Worm (Caenorhabditis elegans): Measurements from ENCODE around the gene vha-20.

Gene vha-20

ce11 chrX:14173850-14174249 is 9.5 kb upstream of the vha-20 start, which contains the start of gene idhb-1:
TSS of gene idhb-1 (minus strand) at chrX:14174063.
- peak; percentile 8 for TF ChIP-seq R02D3.7 (tag; optimal IDR thresholded peaks at IDR 0.05)
- no peak for TF ChIP-seq aly-2 (tag; optimal IDR thresholded peaks at IDR 0.05)
- TF ChIP-seq fkh-10 (GFP tag; optimal IDR thresholded peaks at IDR 0.05), result peak; percentile 8
- TF ChIP-seq nhr-23 (tag; optimal IDR thresholded peaks at IDR 0.05), result peak; percentile 34
- TF ChIP-seq nhr-77 (tag; optimal IDR thresholded peaks at IDR 0.05), result no peak
- TF ChIP-seq ama-1 (optimal IDR thresholded peaks at IDR 0.05), result peak; percentile 11
- TF ChIP-seq fos-1 (tag; optimal IDR thresholded peaks at IDR 0.05), result no peak
- TF ChIP-seq tbx-2 (tag; optimal IDR thresholded peaks at IDR 0.05), result peak; percentile 21
- TF ChIP-seq ztf-4 (tag; optimal IDR thresholded peaks at IDR 0.05), result no peak
- TF ChIP-seq nhr-76 (tag; optimal IDR thresholded peaks at IDR 0.05), result no peak
- TF ChIP-seq mml-1 (tag; optimal IDR thresholded peaks at IDR 0.05), result no peak
- peak; percentile 11 for TF ChIP-seq egl-5 (tag; optimal IDR thresholded peaks at IDR 0.05)
- TF ChIP-seq lin-15B (tag; optimal IDR thresholded peaks at IDR 0.05), result peak; percentile 80
- no peak for TF ChIP-seq nhr-237 (tag; optimal IDR thresholded peaks at IDR 0.05)
- TF ChIP-seq lin-39 (tag; optimal IDR thresholded peaks at IDR 0.05), result peak; percentile 85
- TF ChIP-seq ceh-82 (tag; optimal IDR thresholded peaks at IDR 0.05), result no peak
- no peak for TF ChIP-seq ceh-16 (tag; optimal IDR thresholded peaks at IDR 0.05)
- no peak for TF ChIP-seq skn-1 (tag; optimal IDR thresholded peaks at IDR 0.05)
- TF ChIP-seq nhr-67 (tag; optimal IDR thresholded peaks at IDR 0.05), result no peak
- no peak for TF ChIP-seq fkh-2 (tag; optimal IDR thresholded peaks at IDR 0.05)
- TF ChIP-seq jun-1 (tag; optimal IDR thresholded peaks at IDR 0.05), result peak; percentile 50
- no peak for TF ChIP-seq nhr-12 (tag; optimal IDR thresholded peaks at IDR 0.05)
- peak; percentile 53 for TF ChIP-seq hmg-11 (tag; optimal IDR thresholded peaks at IDR 0.05)
- no peak for TF ChIP-seq sea-2 (GFP tag; optimal IDR thresholded peaks at IDR 0.05)
- peak; percentile 55 for TF ChIP-seq snpc-4 (tag; optimal IDR thresholded peaks at IDR 0.05)
- no peak for TF ChIP-seq mdl-1 (tag; optimal IDR thresholded peaks at IDR 0.05)
- no peak for TF ChIP-seq daf-12 (tag; optimal IDR thresholded peaks at IDR 0.05)
- peak; percentile 38 for TF ChIP-seq elt-2 (tag; optimal IDR thresholded peaks at IDR 0.05)
- peak; percentile 88 for TF ChIP-seq ceh-28 (tag; optimal IDR thresholded peaks at IDR 0.05)
- TF ChIP-seq nfya-1 (tag; optimal IDR thresholded peaks at IDR 0.05; ENCODE audit: insufficient read depth), result peak; percentile 80
- peak; percentile 78 for TF ChIP-seq nhr-25 (tag; optimal IDR thresholded peaks at IDR 0.05)
- TF ChIP-seq ceh-9 (tag; optimal IDR thresholded peaks at IDR 0.05), result no peak
- no peak for TF ChIP-seq ZK546.5 (tag; optimal IDR thresholded peaks at IDR 0.05)
- TF ChIP-seq nhr-11 (tag; optimal IDR thresholded peaks at IDR 0.05), result no peak
- TF ChIP-seq eor-1 (tag; optimal IDR thresholded peaks at IDR 0.05), result no peak
- no peak for TF ChIP-seq elt-3 (tag; optimal IDR thresholded peaks at IDR 0.05)
- peak; percentile 9 for TF ChIP-seq pqm-1 (tag; optimal IDR thresholded peaks at IDR 0.05)
- TF ChIP-seq pha-4 (tag; optimal IDR thresholded peaks at IDR 0.05), result peak; percentile 82
- no peak for TF ChIP-seq ztf-11 (tag; optimal IDR thresholded peaks at IDR 0.05)
- no peak for TF ChIP-seq unc-39 (tag; optimal IDR thresholded peaks at IDR 0.05)

ce11 chrX:14169569-14170031 is 5.3 kb upstream of the vha-20 start, which contains the start of gene sym-4:
TSS of gene sym-4 (minus strand) at chrX:14169619.
- TF ChIP-seq pha-4 (tag; optimal IDR thresholded peaks at IDR 0.05) (peak; percentile 95), unc-39 (tag; optimal IDR thresholded peaks at IDR 0.05) (no peak), nhr-12 (tag; optimal IDR thresholded peaks at IDR 0.05) (no peak), nhr-23 (tag; optimal IDR thresholded peaks at IDR 0.05) (peak; percentile 93), fkh-10 (GFP tag; optimal IDR thresholded peaks at IDR 0.05) (peak; percentile 61), mdl-1 (tag; optimal IDR thresholded peaks at IDR 0.05) (peak; percentile 67), fkh-2 (tag; optimal IDR thresholded peaks at IDR 0.05) (no peak), ZK546.5 (tag; optimal IDR thresholded peaks at IDR 0.05) (no peak), R02D3.7 (tag; optimal IDR thresholded peaks at IDR 0.05) (peak; percentile 69), ztf-11 (tag; optimal IDR thresholded peaks at IDR 0.05) (no peak), ztf-4 (tag; optimal IDR thresholded peaks at IDR 0.05) (peak; percentile 29), ama-1 (optimal IDR thresholded peaks at IDR 0.05) (peak; percentile 69), nhr-28 (tag; optimal IDR thresholded peaks at IDR 0.05) (no peak), nhr-67 (tag; optimal IDR thresholded peaks at IDR 0.05) (no peak), skn-1 (tag; optimal IDR thresholded peaks at IDR 0.05) (peak; percentile 42), nfya-1 (tag; optimal IDR thresholded peaks at IDR 0.05; ENCODE audit: insufficient read depth) (peak; percentile 91), daf-12 (tag; optimal IDR thresholded peaks at IDR 0.05) (no peak), snpc-4 (tag; optimal IDR thresholded peaks at IDR 0.05) (peak; percentile 90), lin-39 (tag; optimal IDR thresholded peaks at IDR 0.05) (peak; percentile 90), lsy-12 (tag; optimal IDR thresholded peaks at IDR 0.05) (peak; percentile 80), jun-1 (tag; optimal IDR thresholded peaks at IDR 0.05) (peak; percentile 90), nhr-77 (tag; optimal IDR thresholded peaks at IDR 0.05) (peak; percentile 41), sea-2 (GFP tag; optimal IDR thresholded peaks at IDR 0.05) (no peak), ceh-9 (tag; optimal IDR thresholded peaks at IDR 0.05) (no peak), hmg-11 (tag; optimal IDR thresholded peaks at IDR 0.05) (peak; percentile 96), egl-27 (tag; optimal IDR thresholded peaks at IDR 0.05) (peak; percentile 50), unc-62 (GFP tag; optimal IDR thresholded peaks at IDR 0.05) (peak; percentile 58), elt-3 (tag; optimal IDR thresholded peaks at IDR 0.05) (peak in 2 of 3 experiments; percentile 47 to 85), ceh-82 (tag; optimal IDR thresholded peaks at IDR 0.05) (peak; percentile 44), fos-1 (tag; optimal IDR thresholded peaks at IDR 0.05) (peak; percentile 63), mml-1 (tag; optimal IDR thresholded peaks at IDR 0.05) (no peak), nhr-25 (tag; optimal IDR thresholded peaks at IDR 0.05) (peak; percentile 97), zag-1 (tag; optimal IDR thresholded peaks at IDR 0.05) (no peak), nhr-43 (tag; optimal IDR thresholded peaks at IDR 0.05; ENCODE audit: poor library complexity, severe bottlenecking) (peak; percentile 94), nhr-11 (tag; optimal IDR thresholded peaks at IDR 0.05) (peak; percentile 63), elt-1 (tag; optimal IDR thresholded peaks at IDR 0.05) (peak; percentile 27), aly-2 (tag; optimal IDR thresholded peaks at IDR 0.05) (no peak), ceh-28 (tag; optimal IDR thresholded peaks at IDR 0.05) (peak; percentile 88), egl-5 (tag; optimal IDR thresholded peaks at IDR 0.05) (peak; percentile 61), lin-15B (tag; optimal IDR thresholded peaks at IDR 0.05) (peak; percentile 94), elt-2 (tag; optimal IDR thresholded peaks at IDR 0.05) (peak; percentile 90)

Measured in whole organism, L3 larva.